Worm (Caenorhabditis elegans) whole organism, midembryonic: Measurements from ENCODE around the gene Y49F6B.13.
"Not testable (repeated sequence)": the region's sequence is repeated elsewhere in the genome, so short reads cannot be mapped to it uniquely, and the experiment has no call there.

Source experiments
- cog-1 ChIP-seq: sonication (generic microtip); optimal IDR thresholded peaks from 2 replicates; lab custom pipeline; 2016; ENCODE audit warnings: missing genetic modification characterization, missing compliant biosample characterization
- flt-1 ChIP-seq: fragments of 200-800 bp; sonication (Bioruptor generic); IDR thresholded peaks from 2 replicates; pipeline ENCODE4 v1.3.6; 2022; ENCODE audit warnings: missing genetic modification characterization, missing compliant biosample characterization
- med-1 ChIP-seq: sonication (generic microtip); optimal IDR thresholded peaks from 2 replicates; lab custom pipeline; 2017; ENCODE audit warnings: missing genetic modification characterization, mild to moderate bottlenecking, missing compliant biosample characterization, antibody characterized with exemption, missing genetic modification reagents; ENCODE audit not compliant: insufficient read depth
- ref-1 ChIP-seq: fragments of 200-800 bp; sonication (Bioruptor generic); conservative IDR thresholded peaks from 2 replicates; pipeline ENCODE4 v1.3.6; 2022; ENCODE audit warnings: missing genetic modification reagents, missing genetic modification characterization, missing compliant biosample characterization
- tab-1 ChIP-seq: fragments of 200-800 bp; sonication (Bioruptor generic); IDR thresholded peaks from 2 replicates; pipeline ENCODE4 v1.3.6; 2022; ENCODE audit warnings: missing genetic modification characterization, missing compliant biosample characterization
- ztf-29 ChIP-seq: fragments of 200-800 bp; sonication (Bioruptor generic); IDR thresholded peaks from 2 replicates; pipeline ENCODE4 v1.3.6; 2022; ENCODE audit warnings: missing genetic modification reagents, missing genetic modification characterization, missing compliant biosample characterization

DNA sequence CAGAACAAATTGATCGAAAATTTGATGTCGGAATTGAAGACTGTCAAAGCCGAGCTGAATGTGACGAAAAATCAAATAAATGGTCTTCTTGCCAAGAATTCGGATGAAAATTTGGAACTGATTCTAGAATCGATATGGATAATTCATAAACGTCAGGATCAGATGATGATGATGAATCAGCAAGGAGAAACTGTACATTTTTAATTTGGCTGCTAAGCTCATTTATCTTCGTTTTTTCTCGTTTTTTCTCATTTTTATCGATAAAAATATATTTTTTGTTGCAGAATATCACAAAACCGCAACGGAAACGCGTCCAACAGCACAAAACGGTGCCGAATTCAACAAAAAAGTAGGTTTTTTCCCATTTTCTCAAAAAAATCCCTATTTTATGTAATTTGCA lies 22.0 kb downstream of the Y49F6B.13 start, which contains the start of gene C16C8.14:
- TF ChIP-seq cog-1 (tag; lab: Kevin White, UChicago); ztf-29 (GFP tag; lab: Robert Waterston, UW); tab-1 (GFP tag; lab: Robert Waterston, UW); flt-1; med-1; ref-1: not testable (repeated sequence)
